Worm (Caenorhabditis elegans): ENCODE measurements around the gene ZK1290.11.

DNA sequence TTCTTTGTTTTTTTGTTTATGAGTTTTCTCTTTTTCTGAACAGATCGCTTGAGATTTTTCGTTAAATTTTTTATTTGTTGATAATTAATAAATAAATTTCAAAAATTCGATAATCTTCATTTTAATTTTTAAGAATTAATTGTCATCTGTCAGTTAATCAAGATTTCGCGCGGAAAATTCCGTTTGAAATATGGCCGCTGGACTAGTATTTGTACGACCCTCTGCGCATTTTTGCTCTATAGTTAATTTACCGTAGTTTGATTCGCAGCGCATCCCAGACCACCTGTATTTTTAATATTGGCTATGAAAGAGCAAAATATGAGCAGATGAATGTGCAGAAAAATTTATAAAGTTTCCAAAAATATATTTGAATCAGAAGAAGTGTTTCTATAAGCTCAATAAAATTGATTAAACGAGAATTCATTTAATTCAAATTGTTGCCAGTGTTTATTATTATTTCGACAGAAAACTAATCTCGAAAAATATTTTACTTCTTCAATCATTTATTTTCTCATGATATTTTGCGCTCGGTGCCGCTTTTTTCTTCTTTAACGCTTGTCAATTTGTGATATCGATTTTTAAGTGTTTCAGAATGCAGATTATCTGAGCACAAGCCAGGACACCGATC, 23.7 kb downstream of the ZK1290.11 start, which contains the start of gene nfi-1:
- no peak for TF ChIP-seq him-1 (tag; optimal IDR thresholded peaks at IDR 0.05)
- no peak for TF ChIP-seq W03F9.2 (tag; optimal IDR thresholded peaks at IDR 0.05)
- TF ChIP-seq dao-5 (tag; optimal IDR thresholded peaks at IDR 0.05) = no peak
